Worm (Caenorhabditis elegans): ENCODE results near the gene Y41E3.13.
A peak's percentile ranks its signal among the peaks of the same experiment; 100 is the strongest.

Gene Y41E3.13

DNA sequence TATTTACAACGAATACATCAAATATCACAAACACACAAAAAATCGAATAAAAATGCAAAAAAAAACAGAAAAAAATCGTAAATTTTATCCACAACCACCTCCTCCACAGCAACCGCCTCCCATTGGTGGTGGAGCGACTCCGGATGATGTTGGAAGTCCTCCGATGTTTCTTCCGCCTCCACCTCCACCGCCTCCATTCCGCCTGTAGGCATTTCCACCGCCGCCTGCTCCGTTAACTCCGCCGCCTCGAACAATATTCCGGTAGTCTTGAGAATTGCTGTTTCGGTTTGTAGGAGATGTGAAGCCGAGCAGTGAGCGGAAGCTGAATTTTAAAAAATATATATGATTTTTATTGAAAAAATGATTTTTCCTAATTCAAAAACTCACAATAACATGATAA, 29.7 kb upstream of the Y41E3.13 start:
- peak; percentile 59 for TF ChIP-seq zfh-2 (GFP tag; conservative IDR thresholded peaks at IDR 0.05)
- TF ChIP-seq T07F8.4 (tag; optimal IDR thresholded peaks at IDR 0.05) = no peak
- 0 out of 2 replicates have a peak, but pooled peaks have one; percentile 35 for TF ChIP-seq egrh-3 (GFP tag; IDR thresholded peaks at IDR 0.05)
- no peak for TF ChIP-seq madf-6 (GFP tag; IDR thresholded peaks at IDR 0.05)
- TF ChIP-seq B0336.3 (GFP tag; IDR thresholded peaks at IDR 0.05) = no peak
- peak; percentile 40; the same call in 1 of the 2 replicates for TF ChIP-seq attf-6 (GFP tag; IDR thresholded peaks at IDR 0.05)
- TF ChIP-seq madf-10 (tag; optimal IDR thresholded peaks at IDR 0.05) = no peak
- no peak for TF ChIP-seq mes-4 (tag; optimal IDR thresholded peaks at IDR 0.05)
- no peak for TF ChIP-seq cebp-1 (GFP tag; IDR thresholded peaks at IDR 0.05)
- TF ChIP-seq cebp-1 (tag; optimal IDR thresholded peaks at IDR 0.05) = no peak

DNA sequence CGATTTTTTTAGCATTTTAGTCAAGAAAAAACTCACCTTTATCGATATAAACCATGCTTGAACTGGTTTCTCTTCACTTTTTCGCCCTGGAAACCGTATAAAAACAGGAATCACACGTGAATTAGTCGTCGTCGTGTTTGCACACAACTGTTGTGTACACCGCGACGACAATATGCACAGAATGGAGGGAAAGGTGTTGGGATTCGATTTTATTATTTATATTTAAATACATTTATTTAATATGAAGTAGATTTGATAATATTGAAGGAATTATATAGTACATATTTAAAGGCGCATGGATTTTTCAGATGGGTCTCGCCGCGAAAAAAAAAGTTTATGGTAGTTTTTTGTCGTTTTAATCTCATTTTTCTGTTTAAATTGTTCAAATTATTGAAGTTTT, 29.2 kb upstream of the Y41E3.13 start, which contains the start of gene Y41E3.8:
Gene Y41E3.8 (minus strand): TSS at position 88 of the 400 bp plus-strand sequence.
- TF ChIP-seq F33H1.4 (GFP tag; IDR thresholded peaks at IDR 0.05) = peak; percentile 47; the same call in 1 of the 2 replicates
- TF ChIP-seq F52B5.7 (tag; optimal IDR thresholded peaks at IDR 0.05) = no peak
- peak; percentile 12 for TF ChIP-seq dpl-1 (GFP tag; optimal IDR thresholded peaks at IDR 0.05)
- peak; percentile 70; the same call in 1 of the 2 replicates for TF ChIP-seq attf-6 (GFP tag; IDR thresholded peaks at IDR 0.05)
- TF ChIP-seq C06A6.2 (GFP tag; conservative IDR thresholded peaks at IDR 0.05) = no peak
- TF ChIP-seq ekl-4 (GFP tag; IDR thresholded peaks at IDR 0.05) = no peak
- TF ChIP-seq ztf-18 (tag; optimal IDR thresholded peaks at IDR 0.05) = peak; percentile 68
- TF ChIP-seq snpc-4 (GFP tag; optimal IDR thresholded peaks at IDR 0.05) = no peak
- peak in 3 of 4 experiments; percentile 14 to 82 (median 55) for TF ChIP-seq snpc-4 (tag; optimal IDR thresholded peaks at IDR 0.05)
- no peak for TF ChIP-seq cebp-1 (GFP tag; IDR thresholded peaks at IDR 0.05)
- TF ChIP-seq cebp-1 (tag; optimal IDR thresholded peaks at IDR 0.05) = peak; percentile 31
- peak; percentile 50; the same call in 1 of the 2 replicates for TF ChIP-seq attf-3 (GFP tag; conservative IDR thresholded peaks at IDR 0.05)
- TF ChIP-seq lin-54 (GFP tag; optimal IDR thresholded peaks at IDR 0.05) = peak; percentile 29
- peak; percentile 22; the same call in 1 of the 2 replicates for TF ChIP-seq madf-6 (GFP tag; IDR thresholded peaks at IDR 0.05)
- no peak for TF ChIP-seq rpc-1 (optimal IDR thresholded peaks at IDR 0.05)
- TF ChIP-seq rpc-1 (tag; optimal IDR thresholded peaks at IDR 0.05) = no peak
- TF ChIP-seq F49E8.2 (tag; optimal IDR thresholded peaks at IDR 0.05; ENCODE audit: insufficient read depth) = peak; percentile 37
- TF ChIP-seq lsl-1 (GFP tag; optimal IDR thresholded peaks at IDR 0.05) = peak; percentile 60
- TF ChIP-seq tbp1 (GFP tag; optimal IDR thresholded peaks at IDR 0.05) = peak; percentile 44

DNA sequence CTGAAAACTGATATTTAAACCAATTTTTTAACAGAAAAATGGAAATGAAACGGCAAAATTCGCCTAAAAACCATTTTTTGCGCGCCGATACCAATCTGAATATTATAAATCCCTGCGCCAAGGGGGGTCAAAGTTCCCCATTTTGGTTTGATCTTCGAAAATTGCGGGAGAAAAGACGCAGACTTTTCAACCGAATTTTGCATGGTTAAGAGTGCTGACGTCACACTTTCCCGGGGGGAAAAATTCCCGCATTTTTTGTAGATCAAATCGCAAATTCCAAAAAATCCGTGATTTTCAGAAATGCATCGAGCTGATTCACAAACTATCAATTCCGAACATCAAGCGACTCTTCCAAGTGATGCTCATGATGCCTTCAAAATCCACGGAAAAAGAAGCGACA, 28.5 kb upstream of the Y41E3.13 start:
- TF ChIP-seq xnd-1 (tag; optimal IDR thresholded peaks at IDR 0.05) = peak; percentile 67
- peak; percentile 18 for TF ChIP-seq lin-54 (GFP tag; optimal IDR thresholded peaks at IDR 0.05)
- no peak for TF ChIP-seq lin-35 (GFP tag; optimal IDR thresholded peaks at IDR 0.05)
- 0 out of 2 replicates have a peak, but pooled peaks have one; percentile 14 for TF ChIP-seq cebp-2 (GFP tag; IDR thresholded peaks at IDR 0.05)
- peak; percentile 38; the same call in 1 of the 2 replicates for TF ChIP-seq madf-8 (GFP tag; conservative IDR thresholded peaks at IDR 0.05)
- peak; percentile 80 for TF ChIP-seq madf-6 (GFP tag; IDR thresholded peaks at IDR 0.05)
- no peak for TF ChIP-seq attf-5 (GFP tag; optimal IDR thresholded peaks at IDR 0.05)
- peak; percentile 4 for TF ChIP-seq tbp1 (GFP tag; optimal IDR thresholded peaks at IDR 0.05)
- peak; percentile 33; the same call in 1 of the 2 replicates for TF ChIP-seq hsf-1 (GFP tag; IDR thresholded peaks at IDR 0.05)
- TF ChIP-seq efl-1 (GFP tag; optimal IDR thresholded peaks at IDR 0.05) = peak; percentile 70

DNA sequence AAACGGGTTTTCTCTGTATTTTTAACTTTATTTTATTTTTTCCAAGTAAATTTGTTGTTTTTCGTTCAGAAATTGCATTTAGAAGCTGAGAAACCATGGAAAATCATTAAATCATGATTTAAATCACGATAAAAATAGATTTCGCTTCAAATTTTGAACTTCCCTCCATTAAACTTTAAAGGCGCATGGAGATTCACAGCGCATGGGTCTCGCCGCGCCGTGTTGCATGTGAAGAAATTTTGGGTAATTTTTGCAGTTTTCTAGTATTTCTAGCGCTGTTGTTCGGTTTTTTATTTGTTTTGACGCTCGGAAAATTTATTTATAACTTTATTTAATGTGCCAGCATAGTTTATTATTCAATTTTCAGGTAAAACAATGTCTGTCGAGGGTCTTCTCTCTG, 21.1 kb upstream of the Y41E3.13 start, which contains the start of gene eef-1B.2:
Gene eef-1B.2 (plus strand): TSS at position 358 of the 400 bp plus-strand sequence.
- TF ChIP-seq mes-4 (tag; optimal IDR thresholded peaks at IDR 0.05) (no peak), nhr-80 (tag; optimal IDR thresholded peaks at IDR 0.05) (peak; percentile 9), nfya-2 (GFP tag; IDR thresholded peaks at IDR 0.05) (no peak), lin-54 (GFP tag; optimal IDR thresholded peaks at IDR 0.05) (peak; percentile 91), fkh-3 (tag; optimal IDR thresholded peaks at IDR 0.05) (no peak), ceh-91 (GFP tag; IDR thresholded peaks at IDR 0.05) (no peak), tbx-9 (tag; optimal IDR thresholded peaks at IDR 0.05; ENCODE audit: borderline replicate concordance) (no peak), B0019.2 (GFP tag; conservative IDR thresholded peaks at IDR 0.05) (no peak), sptf-2 (GFP tag; optimal IDR thresholded peaks at IDR 0.05) (no peak), hlh-12 (tag; optimal IDR thresholded peaks at IDR 0.05) (no peak), cebp-2 (GFP tag; IDR thresholded peaks at IDR 0.05) (no peak), bed-1 (GFP tag; IDR thresholded peaks at IDR 0.05) (no peak), snpc-4 (GFP tag; optimal IDR thresholded peaks at IDR 0.05) (peak; percentile 68), snpc-4 (tag; optimal IDR thresholded peaks at IDR 0.05) (peak in 3 of 4 experiments; percentile 80 to 88 (median 87)), F33H1.4 (GFP tag; IDR thresholded peaks at IDR 0.05) (peak; percentile 82), ama-1 (optimal IDR thresholded peaks at IDR 0.05) (no peak), ama-1 (GFP tag; optimal IDR thresholded peaks at IDR 0.05) (no peak), rec-8 (tag; optimal IDR thresholded peaks at IDR 0.05) (no peak), attf-3 (GFP tag; conservative IDR thresholded peaks at IDR 0.05) (0 out of 2 replicates have a peak, but pooled peaks have one; percentile 18)
